Worm (Caenorhabditis elegans) whole organism, L4 larva: ENCODE measurements around the gene col-40.
A peak's percentile ranks its signal among the peaks of the same experiment; 100 is the strongest.

Source experiments
- D1046.2 ChIP-seq: fragments of 200-800 bp; sonication (Bioruptor generic); IDR thresholded peaks from 2 replicates; pipeline ENCODE4 v1.3.6; 2022; ENCODE audit warnings: missing genetic modification characterization, missing compliant biosample characterization
- F26F4.8 ChIP-seq: fragments of 200-800 bp; sonication (Bioruptor generic); conservative IDR thresholded peaks from 2 replicates; pipeline ENCODE4 v1.3.6; 2022; ENCODE audit warnings: missing genetic modification characterization, missing compliant biosample characterization
- F37D6.2 ChIP-seq: sonication (generic microtip); optimal IDR thresholded peaks from 2 replicates; lab custom pipeline; 2016; ENCODE audit warnings: mild to moderate bottlenecking, missing genetic modification characterization, missing compliant biosample characterization
- F44E2.7 ChIP-seq: fragments of 200-800 bp; sonication (Bioruptor generic); IDR thresholded peaks from 2 replicates; pipeline ENCODE4 v2.1.2; 2022; ENCODE audit warnings: missing genetic modification characterization, missing compliant biosample characterization
- R02D3.7 ChIP-seq: fragments of 150-350 bp; sonication (generic microtip); optimal IDR thresholded peaks from 3 replicates; lab custom pipeline; 2014; ENCODE audit warnings: missing biosample characterization, missing genetic modification characterization
- Y105C5A.15 ChIP-seq: fragments of 200-800 bp; sonication (Bioruptor generic); IDR thresholded peaks from 2 replicates; pipeline ENCODE4 v1.3.6; 2022; ENCODE audit warnings: missing genetic modification characterization, missing compliant biosample characterization
- Y48G9A.11 ChIP-seq: fragments of 200-800 bp; sonication (Bioruptor generic); IDR thresholded peaks from 2 replicates; pipeline ENCODE4 v1.3.6; 2022; ENCODE audit warnings: missing genetic modification reagents, missing genetic modification characterization, missing compliant biosample characterization
- aha-1 ChIP-seq: fragments of 150-350 bp; peaks from one replicate; lab custom pipeline; 2014; ENCODE audit warnings: missing biosample characterization, missing genetic modification characterization
- aly-2 ChIP-seq: sonication (generic microtip); optimal IDR thresholded peaks from 2 replicates; lab custom pipeline; 2018; ENCODE audit warnings: missing biosample characterization, missing genetic modification characterization
- ama-1 ChIP-seq: fragments of 150-350 bp; optimal IDR thresholded peaks from 2 replicates; lab custom pipeline; 2014; ENCODE audit warnings: inconsistent platforms, mixed read lengths
- arid-1 ChIP-seq: fragments of 200-800 bp; sonication (Bioruptor generic); conservative IDR thresholded peaks from 2 replicates; pipeline ENCODE4 v1.3.6; 2022; ENCODE audit warnings: missing genetic modification reagents, missing genetic modification characterization, missing compliant biosample characterization
- ceh-28 ChIP-seq: fragments of 150-350 bp; optimal IDR thresholded peaks from 2 replicates; lab custom pipeline; 2014; ENCODE audit warnings: missing biosample characterization, missing genetic modification reagents, missing genetic modification characterization
- ceh-82 ChIP-seq: sonication (generic microtip); optimal IDR thresholded peaks from 2 replicates; lab custom pipeline; 2017; ENCODE audit warnings: missing biosample characterization, missing genetic modification characterization
- ces-1 ChIP-seq: fragments of 150-350 bp; sonication (generic microtip); optimal IDR thresholded peaks from 4 replicates; lab custom pipeline; 2014; ENCODE audit warnings: missing biosample characterization, missing genetic modification reagents, missing genetic modification characterization
- daf-16 ChIP-seq, 3 experiments: sonication (generic microtip); optimal IDR thresholded peaks; 2 replicates each; lab custom pipeline; 2016 to 2017; ENCODE audit warnings: missing genetic modification characterization in 3 of 3, missing genetic modification reagents in 3 of 3, mild to moderate bottlenecking in 2 of 3, missing compliant biosample characterization in 2 of 3, missing biosample characterization in 1 of 3, moderate library complexity in 1 of 3
- daf-8 ChIP-seq: fragments of 200-800 bp; sonication (Bioruptor generic); IDR thresholded peaks from 2 replicates; pipeline ENCODE4 v1.3.6; 2022; ENCODE audit warnings: missing genetic modification characterization, missing compliant biosample characterization
- dmd-6 ChIP-seq: fragments of 200-800 bp; sonication (Bioruptor generic); IDR thresholded peaks from 2 replicates; pipeline ENCODE4 v1.3.6; 2022; ENCODE audit warnings: missing genetic modification reagents, missing genetic modification characterization, missing compliant biosample characterization
- dve-1 ChIP-seq: sonication (generic microtip); optimal IDR thresholded peaks from 2 replicates; lab custom pipeline; 2017; ENCODE audit warnings: antibody characterized with exemption, mild to moderate bottlenecking, missing genetic modification characterization, missing compliant biosample characterization; ENCODE audit not compliant: insufficient read depth
- egl-27 ChIP-seq: sonication (generic microtip); optimal IDR thresholded peaks from 3 replicates; lab custom pipeline; 2017; ENCODE audit warnings: missing biosample characterization, missing genetic modification reagents, missing genetic modification characterization
- fkh-10 ChIP-seq: fragments of 150-350 bp; optimal IDR thresholded peaks from 2 replicates; lab custom pipeline; 2014; ENCODE audit warnings: missing biosample characterization, missing genetic modification reagents, missing genetic modification characterization
- gei-8 ChIP-seq: fragments of 200-800 bp; sonication (Bioruptor generic); optimal IDR thresholded peaks from 2 replicates; lab custom pipeline; 2018; ENCODE audit warnings: mild to moderate bottlenecking, missing genetic modification characterization, missing compliant biosample characterization
- hlh-11 ChIP-seq: fragments of 200-800 bp; sonication (Bioruptor generic); optimal IDR thresholded peaks from 2 replicates; lab custom pipeline; 2018; ENCODE audit warnings: mild to moderate bottlenecking, missing genetic modification characterization, missing compliant biosample characterization
- hlh-30 ChIP-seq: sonication (generic microtip); optimal IDR thresholded peaks from 2 replicates; lab custom pipeline; 2017; ENCODE audit warnings: antibody characterized with exemption, mild to moderate bottlenecking, missing genetic modification characterization, missing compliant biosample characterization; ENCODE audit not compliant: insufficient read depth
- lin-13 ChIP-seq: fragments of 150-350 bp; optimal IDR thresholded peaks from 2 replicates; lab custom pipeline; 2014; ENCODE audit warnings: missing biosample characterization, missing genetic modification reagents, missing genetic modification characterization
- lin-29 ChIP-seq: fragments of 200-800 bp; sonication (Bioruptor generic); IDR thresholded peaks from 2 replicates; pipeline ENCODE4 v1.3.6; 2022; ENCODE audit warnings: missing genetic modification reagents, missing genetic modification characterization, missing compliant biosample characterization
- madf-9 ChIP-seq: fragments of 200-800 bp; sonication (Bioruptor generic); conservative IDR thresholded peaks from 2 replicates; pipeline ENCODE4 v1.3.6; 2022; ENCODE audit warnings: missing genetic modification reagents, missing genetic modification characterization, missing compliant biosample characterization
- mdt-29 ChIP-seq: fragments of 200-800 bp; sonication (Bioruptor generic); IDR thresholded peaks from 2 replicates; pipeline ENCODE4 v1.3.6; 2022; ENCODE audit warnings: missing genetic modification reagents, missing genetic modification characterization, missing compliant biosample characterization
- mep-1 ChIP-seq: fragments of 150-350 bp; sonication (generic microtip); optimal IDR thresholded peaks from 3 replicates; lab custom pipeline; 2014; ENCODE audit warnings: missing biosample characterization, missing genetic modification characterization
- mes-2 ChIP-seq: sonication (generic microtip); optimal IDR thresholded peaks from 2 replicates; lab custom pipeline; 2016; ENCODE audit warnings: missing genotype, mild to moderate bottlenecking, missing genetic modification characterization, missing compliant biosample characterization; ENCODE audit not compliant: poor library complexity, severe bottlenecking
- nhr-111 ChIP-seq: fragments of 200-800 bp; sonication (Bioruptor generic); optimal IDR thresholded peaks from 2 replicates; lab custom pipeline; 2018; ENCODE audit warnings: mild to moderate bottlenecking, missing genetic modification characterization, missing compliant biosample characterization
- nhr-237 ChIP-seq: sonication (generic microtip); optimal IDR thresholded peaks from 2 replicates; lab custom pipeline; 2017; ENCODE audit warnings: missing biosample characterization, missing genetic modification characterization
- nhr-28 ChIP-seq: fragments of 150-350 bp; optimal IDR thresholded peaks from 2 replicates; lab custom pipeline; 2014; ENCODE audit warnings: missing biosample characterization, missing genetic modification characterization
- nhr-42 ChIP-seq: fragments of 200-800 bp; sonication (Bioruptor generic); IDR thresholded peaks from 2 replicates; pipeline ENCODE4 v1.3.6; 2022; ENCODE audit warnings: missing genetic modification characterization, missing compliant biosample characterization
- nhr-48 ChIP-seq: sonication (generic microtip); optimal IDR thresholded peaks from 2 replicates; lab custom pipeline; 2016; ENCODE audit warnings: mild to moderate bottlenecking, missing genetic modification characterization, missing compliant biosample characterization
- nhr-76 ChIP-seq: fragments of 150-350 bp; optimal IDR thresholded peaks from 2 replicates; lab custom pipeline; 2014; ENCODE audit warnings: missing biosample characterization, missing genetic modification characterization
- nhr-77 ChIP-seq: fragments of 150-350 bp; optimal IDR thresholded peaks from 2 replicates; lab custom pipeline; 2014; ENCODE audit warnings: missing biosample characterization, missing genetic modification characterization
- pha-4 ChIP-seq, 2 experiments: fragments of 150-350 bp in 1 of 2; fragments of 200-800 bp in 1 of 2; sonication (Bioruptor generic) in 1 of 2; IDR thresholded peaks in 1 of 2; optimal IDR thresholded peaks in 1 of 2; 2 replicates each; pipeline versions ENCODE4 v1.3.6 to Lab custom; 2014 to 2022; ENCODE audit warnings: missing genetic modification characterization in 2 of 2, missing genetic modification reagents in 2 of 2, missing biosample characterization in 1 of 2, missing compliant biosample characterization in 1 of 2
- php-3 ChIP-seq: fragments of 200-800 bp; sonication (Bioruptor generic); IDR thresholded peaks from 2 replicates; pipeline ENCODE4 v1.3.6; 2022; ENCODE audit warnings: missing genetic modification reagents, missing genetic modification characterization, missing compliant biosample characterization
- pqm-1 ChIP-seq: sonication (generic microtip); optimal IDR thresholded peaks from 2 replicates; lab custom pipeline; 2017; ENCODE audit warnings: missing biosample characterization, missing genetic modification characterization
- saeg-2 ChIP-seq: fragments of 200-800 bp; sonication (Bioruptor generic); IDR thresholded peaks from 2 replicates; pipeline ENCODE4 v1.3.6; 2022; ENCODE audit warnings: missing genetic modification reagents, missing genetic modification characterization, missing compliant biosample characterization
- set-16 ChIP-seq: fragments of 200-800 bp; sonication (Bioruptor generic); IDR thresholded peaks from 2 replicates; pipeline ENCODE4 v1.3.6; 2022; ENCODE audit warnings: missing genetic modification reagents, missing genetic modification characterization, missing compliant biosample characterization
- tra-1 ChIP-seq: fragments of 200-800 bp; sonication (Bioruptor generic); IDR thresholded peaks from 2 replicates; pipeline ENCODE4 v1.3.6; 2022; ENCODE audit warnings: missing genetic modification reagents, missing genetic modification characterization, missing compliant biosample characterization
- unc-130 ChIP-seq: sonication (generic microtip); optimal IDR thresholded peaks from 2 replicates; lab custom pipeline; 2016; ENCODE audit warnings: missing genetic modification reagents, missing genetic modification characterization, missing compliant biosample characterization
- unc-39 ChIP-seq: sonication (generic microtip); optimal IDR thresholded peaks from 2 replicates; lab custom pipeline; 2017; ENCODE audit warnings: missing biosample characterization, missing genetic modification characterization
- unc-62 ChIP-seq, 3 experiments: fragments of 150-350 bp in 1 of 3; sonication (generic microtip); optimal IDR thresholded peaks in 2 of 3; peaks in 1 of 3; 1 replicate in 1 of 3; 2 replicates in 2 of 3; lab custom pipeline; 2014 to 2017; ENCODE audit warnings: missing biosample characterization in 3 of 3, missing genetic modification characterization in 3 of 3, missing genetic modification reagents in 3 of 3, missing genotype in 1 of 3
- vab-7 ChIP-seq: fragments of 200-800 bp; sonication (Bioruptor generic); IDR thresholded peaks from 2 replicates; pipeline ENCODE4 v1.3.6; 2022; ENCODE audit warnings: missing genetic modification reagents, missing genetic modification characterization, missing compliant biosample characterization
- zfp-2 ChIP-seq: sonication (generic microtip); optimal IDR thresholded peaks from 2 replicates; lab custom pipeline; 2016; ENCODE audit warnings: mild to moderate bottlenecking, missing genetic modification characterization, missing compliant biosample characterization
- ztf-7 ChIP-seq: fragments of 150-350 bp; optimal IDR thresholded peaks from 2 replicates; lab custom pipeline; 2014; ENCODE audit warnings: missing biosample characterization, missing genetic modification characterization

The col-40 gene

ce11 chrII:1140689-1141088 lies 33.9 kb upstream of the col-40 start, which contains the start of gene W09B6.4 (continued):
- TF ChIP-seq fkh-10 (no peak), egl-27 (no peak), nhr-76 (tag; lab: Kevin White, UChicago) (no peak), hlh-30 (tag; lab: Kevin White, UChicago) (peak; percentile 44), unc-62 (GFP tag; optimal IDR thresholded peaks at IDR 0.05 in 1 of 2; lab: Kevin White, UChicago) (peak in 1 of 2 experiments; percentile 15), unc-62 (tag; optimal IDR thresholded peaks at IDR 0.05; lab: Kevin White, UChicago) (no peak), lin-13 (no peak), mep-1 (tag; lab: Kevin White, UChicago) (peak; percentile 22), ces-1 (GFP tag; lab: Kevin White, UChicago) (no peak), D1046.2 (GFP tag; lab: Robert Waterston, UW) (no peak), madf-9 (GFP tag; lab: Robert Waterston, UW) (no peak), Y105C5A.15 (GFP tag; lab: Robert Waterston, UW) (no peak), nhr-77 (tag; lab: Kevin White, UChicago) (peak; percentile 40), dve-1 (tag; lab: Kevin White, UChicago) (peak; percentile 64), vab-7 (no peak), nhr-237 (tag; lab: Kevin White, UChicago) (no peak), F26F4.8 (GFP tag; lab: Robert Waterston, UW) (no peak), zfp-2 (tag; lab: Kevin White, UChicago) (no peak), pqm-1 (peak; percentile 61), ama-1 (lab: Kevin White, UChicago) (peak; percentile 32), ztf-7 (tag; lab: Kevin White, UChicago) (no peak), dmd-6 (peak; percentile 35), aly-2 (no peak), unc-39 (tag; lab: Kevin White, UChicago) (no peak), mdt-29 (0 out of 2 replicates have a peak, but pooled peaks have one; percentile 37)

- TF ChIP-seq hlh-11 (tag; lab: Kevin White, UChicago) (peak; percentile 29), Y105C5A.15 (GFP tag; lab: Robert Waterston, UW) (no peak), Y48G9A.11 (0 out of 2 replicates have a peak, but pooled peaks have one; percentile 45), php-3 (0 out of 2 replicates have a peak, but pooled peaks have one; percentile 13), unc-62 (GFP tag; optimal IDR thresholded peaks at IDR 0.05 in 1 of 2; lab: Kevin White, UChicago) (no peak), unc-62 (tag; optimal IDR thresholded peaks at IDR 0.05; lab: Kevin White, UChicago) (no peak), daf-16 (GFP tag; optimal IDR thresholded peaks at IDR 0.05; lab: Kevin White, UChicago) (no peak), daf-16 (tag; optimal IDR thresholded peaks at IDR 0.05; lab: Kevin White, UChicago) (peak; percentile 58), R02D3.7 (tag; lab: Kevin White, UChicago) (no peak), pha-4 (GFP tag; IDR thresholded peaks at IDR 0.05; lab: Robert Waterston, UW) (no peak), pha-4 (tag; optimal IDR thresholded peaks at IDR 0.05; lab: Kevin White, UChicago) (no peak), madf-9 (GFP tag; lab: Robert Waterston, UW) (0 out of 2 replicates have a peak, but pooled peaks have one; percentile 36), mes-2 (tag; lab: Kevin White, UChicago) (peak; percentile 19), nhr-111 (GFP tag; lab: Kevin White, UChicago) (no peak), dmd-6 (peak; percentile 51; the same call in 1 of the 2 replicates), tra-1 (GFP tag; lab: Robert Waterston, UW) (0 out of 2 replicates have a peak, but pooled peaks have one; percentile 11), unc-130 (GFP tag; lab: Kevin White, UChicago) (no peak), F44E2.7 (no peak), nhr-42 (GFP tag; lab: Robert Waterston, UW) (no peak), lin-29 (no peak), gei-8 (GFP tag; lab: Kevin White, UChicago) (no peak), nhr-28 (peak; percentile 41), arid-1 (no peak), nhr-48 (tag; lab: Kevin White, UChicago) (no peak), dve-1 (tag; lab: Kevin White, UChicago) (peak; percentile 24), set-16 (no peak), ceh-82 (no peak), F37D6.2 (no peak), daf-8 (GFP tag; lab: Robert Waterston, UW) (no peak), ceh-28 (tag; lab: Kevin White, UChicago) (no peak), saeg-2 (GFP tag; lab: Robert Waterston, UW) (no peak), aha-1 (tag; lab: Kevin White, UChicago) (peak; percentile 37), nhr-76 (tag; lab: Kevin White, UChicago) (no peak), hlh-30 (tag; lab: Kevin White, UChicago) (no peak)
These were observed 31.9 kb upstream of the col-40 start for ce11 chrII:1138618-1139017.
